Fruit fly (Drosophila melanogaster): ENCODE data around the gene CG2961.

CG2961 gene

DNA sequence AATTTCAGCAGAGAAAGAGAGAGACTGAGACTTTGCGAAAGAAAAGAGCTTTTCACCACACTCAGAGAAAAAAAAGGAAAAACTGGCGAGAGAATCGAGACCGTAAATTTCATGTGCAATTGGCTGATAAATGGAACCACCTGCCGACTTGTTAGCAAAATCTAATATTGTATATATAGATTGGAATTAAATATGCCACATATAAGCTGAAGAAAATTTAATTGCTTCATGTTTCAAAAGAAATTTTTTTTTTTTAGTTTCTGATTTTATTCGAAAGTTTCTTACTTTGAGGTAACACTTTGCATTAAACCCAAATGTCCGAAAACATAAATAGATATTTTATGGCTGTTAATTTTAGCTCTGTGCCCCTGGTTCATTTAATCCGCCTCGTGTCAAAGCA, 11.9 kb upstream of the CG2961 start:
- TF ChIP-seq Sin3A (optimal IDR thresholded peaks at IDR 0.05) = no peak
- no peak for TF ChIP-seq ttk (optimal IDR thresholded peaks at IDR 0.05)
- no peak for TF ChIP-seq psq (optimal IDR thresholded peaks at IDR 0.05)
- TF ChIP-seq h (optimal IDR thresholded peaks at IDR 0.05) = no peak

DNA sequence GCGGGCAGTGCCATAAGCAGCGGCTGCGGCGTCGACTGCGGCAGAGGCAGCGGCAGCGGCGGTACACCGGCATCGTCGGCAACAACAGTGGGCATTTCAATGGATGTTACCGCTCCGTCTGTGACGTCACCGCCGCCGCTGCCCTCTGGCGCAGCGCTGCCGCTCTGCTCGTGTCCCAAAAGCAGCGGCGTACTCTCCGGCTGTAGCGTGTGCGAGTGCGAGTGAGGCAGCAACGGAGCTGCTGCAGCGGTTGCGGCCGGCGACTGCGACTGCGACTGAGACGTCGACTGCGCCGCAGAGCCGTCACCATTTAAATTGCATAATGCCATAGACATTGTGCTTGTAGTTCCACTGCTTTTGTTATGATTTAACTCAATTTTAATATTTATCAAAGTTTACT, 10.7 kb upstream of the CG2961 start:
- no peak for TF ChIP-seq ttk (optimal IDR thresholded peaks at IDR 0.05)
- no peak for TF ChIP-seq Sin3A (optimal IDR thresholded peaks at IDR 0.05)
- no peak for TF ChIP-seq psq (optimal IDR thresholded peaks at IDR 0.05)
- no peak for TF ChIP-seq h (optimal IDR thresholded peaks at IDR 0.05)
- TF ChIP-seq Myc (optimal IDR thresholded peaks at IDR 0.05) = no peak
- no peak for TF ChIP-seq insv (optimal IDR thresholded peaks at IDR 0.05)

DNA sequence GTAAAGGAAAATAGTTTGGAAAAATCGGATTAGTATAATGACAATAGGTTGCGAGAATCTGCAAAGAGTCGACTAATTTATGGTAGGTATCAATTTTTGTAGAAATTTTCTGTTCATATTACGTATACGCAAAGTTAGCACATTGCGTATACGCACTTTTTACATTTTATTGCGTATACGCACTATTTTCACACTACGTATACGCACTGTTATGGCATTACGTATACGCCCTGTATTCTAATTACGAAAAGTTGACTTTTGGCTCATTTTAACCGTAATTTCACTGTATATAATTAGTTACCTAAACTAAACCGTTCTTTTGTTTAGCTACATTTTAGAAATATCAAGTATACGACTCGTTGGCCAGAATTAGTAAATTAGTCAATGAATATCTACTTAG, 10.0 kb upstream of the CG2961 start:
- TF ChIP-seq psq (optimal IDR thresholded peaks at IDR 0.05) (no peak), ttk (optimal IDR thresholded peaks at IDR 0.05) (no peak), Sin3A (optimal IDR thresholded peaks at IDR 0.05) (no peak), insv (optimal IDR thresholded peaks at IDR 0.05) (no peak), h (optimal IDR thresholded peaks at IDR 0.05) (no peak), Myc (optimal IDR thresholded peaks at IDR 0.05) (no peak)

- TF ChIP-seq Sin3A (optimal IDR thresholded peaks at IDR 0.05) (no peak), psq (optimal IDR thresholded peaks at IDR 0.05) (no peak), Myc (optimal IDR thresholded peaks at IDR 0.05) (no peak), ttk (optimal IDR thresholded peaks at IDR 0.05) (no peak), h (optimal IDR thresholded peaks at IDR 0.05) (no peak), insv (optimal IDR thresholded peaks at IDR 0.05) (no peak)
Observed at dm6 chrX:10241919-10242318, 9.0 kb upstream of the CG2961 start.

dm6 chrX:10234024-10234520, 1.2 kb upstream of the CG2961 start:
- TF ChIP-seq ttk (optimal IDR thresholded peaks at IDR 0.05) = no peak
- no peak for TF ChIP-seq h (optimal IDR thresholded peaks at IDR 0.05)

- TF ChIP-seq ttk (optimal IDR thresholded peaks at IDR 0.05) (no peak), Myc (optimal IDR thresholded peaks at IDR 0.05) (no peak), insv (optimal IDR thresholded peaks at IDR 0.05) (no peak), psq (optimal IDR thresholded peaks at IDR 0.05) (no peak), Sin3A (optimal IDR thresholded peaks at IDR 0.05) (no peak), h (optimal IDR thresholded peaks at IDR 0.05) (no peak)
Observed at dm6 chrX:10232497-10232896, 383 bp downstream of the CG2961 start.

DNA sequence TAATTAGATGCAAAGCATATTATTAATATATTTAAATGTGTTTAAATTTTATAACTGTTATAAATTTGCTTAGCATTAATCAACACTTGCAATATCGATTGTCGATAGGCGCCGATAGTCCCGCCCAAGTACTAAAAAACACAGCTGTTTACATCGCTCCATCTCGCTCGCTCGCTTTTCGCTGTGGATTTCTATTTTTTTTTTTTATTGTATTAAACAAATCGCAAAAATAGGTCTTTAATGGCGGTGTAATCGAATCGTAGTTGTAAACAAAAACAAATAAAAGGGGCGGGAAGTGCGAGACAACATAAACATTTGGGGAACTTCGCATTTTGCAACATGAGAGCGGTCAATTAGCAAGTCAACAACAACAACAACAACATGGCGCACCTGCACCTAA, 12.9 kb downstream of the CG2961 start, which contains the start of gene CG34408:
CG34408 (plus strand) TSS at position 156 of the 400 bp plus-strand sequence.
- no peak for TF ChIP-seq ttk (optimal IDR thresholded peaks at IDR 0.05)
- no peak for TF ChIP-seq Myc (optimal IDR thresholded peaks at IDR 0.05)
- no peak for TF ChIP-seq h (optimal IDR thresholded peaks at IDR 0.05)
- TF ChIP-seq insv (optimal IDR thresholded peaks at IDR 0.05) = no peak

dm6 chrX:10219039-10219438, 13.8 kb downstream of the CG2961 start, which contains the start of gene CG15308:
TSS of gene CG15308 (minus strand) at chrX:10219139.
- no peak for TF ChIP-seq psq (optimal IDR thresholded peaks at IDR 0.05)
- TF ChIP-seq h (optimal IDR thresholded peaks at IDR 0.05) = no peak
- no peak for TF ChIP-seq insv (optimal IDR thresholded peaks at IDR 0.05)
- no peak for TF ChIP-seq ttk (optimal IDR thresholded peaks at IDR 0.05)
- no peak for TF ChIP-seq Sin3A (optimal IDR thresholded peaks at IDR 0.05)
- no peak for TF ChIP-seq Myc (optimal IDR thresholded peaks at IDR 0.05)

DNA sequence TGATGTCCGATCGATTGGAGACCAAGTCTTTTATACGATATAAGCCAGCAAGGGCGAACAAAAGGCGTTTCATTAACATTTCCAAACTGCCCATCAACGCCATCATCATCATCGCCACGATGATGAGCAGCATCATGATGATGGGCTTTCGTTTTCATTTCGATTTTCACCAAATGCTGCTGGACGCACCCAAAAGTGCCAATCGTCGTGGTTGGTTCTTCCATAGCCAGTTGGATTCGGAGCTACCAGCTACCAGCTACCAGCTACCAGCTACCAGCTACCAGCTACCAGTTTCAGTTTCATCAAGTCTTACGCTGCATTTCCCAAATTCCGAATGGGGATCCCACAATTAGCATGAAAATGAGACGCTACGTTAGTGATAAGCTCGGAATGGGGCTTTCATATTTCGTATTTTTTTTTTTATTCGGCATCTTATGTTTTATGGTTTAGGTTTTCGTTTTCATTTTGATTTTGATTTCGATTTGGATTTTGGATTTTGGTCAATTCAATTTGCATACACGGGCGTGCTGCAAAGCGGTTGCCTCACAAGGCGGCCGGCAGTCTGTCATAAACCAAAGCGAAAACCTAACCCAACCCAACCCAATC, 16.1 kb downstream of the CG2961 start, which contains the start of gene CG2962:
CG2962 (minus strand) TSS at position 9 of the 606 bp plus-strand sequence.
- TF ChIP-seq h (optimal IDR thresholded peaks at IDR 0.05) = no peak
- TF ChIP-seq insv (optimal IDR thresholded peaks at IDR 0.05) = no peak
- no peak for TF ChIP-seq psq (optimal IDR thresholded peaks at IDR 0.05)
- no peak for TF ChIP-seq Sin3A (optimal IDR thresholded peaks at IDR 0.05)
- no peak for TF ChIP-seq Myc (optimal IDR thresholded peaks at IDR 0.05)
- no peak for TF ChIP-seq ttk (optimal IDR thresholded peaks at IDR 0.05)

DNA sequence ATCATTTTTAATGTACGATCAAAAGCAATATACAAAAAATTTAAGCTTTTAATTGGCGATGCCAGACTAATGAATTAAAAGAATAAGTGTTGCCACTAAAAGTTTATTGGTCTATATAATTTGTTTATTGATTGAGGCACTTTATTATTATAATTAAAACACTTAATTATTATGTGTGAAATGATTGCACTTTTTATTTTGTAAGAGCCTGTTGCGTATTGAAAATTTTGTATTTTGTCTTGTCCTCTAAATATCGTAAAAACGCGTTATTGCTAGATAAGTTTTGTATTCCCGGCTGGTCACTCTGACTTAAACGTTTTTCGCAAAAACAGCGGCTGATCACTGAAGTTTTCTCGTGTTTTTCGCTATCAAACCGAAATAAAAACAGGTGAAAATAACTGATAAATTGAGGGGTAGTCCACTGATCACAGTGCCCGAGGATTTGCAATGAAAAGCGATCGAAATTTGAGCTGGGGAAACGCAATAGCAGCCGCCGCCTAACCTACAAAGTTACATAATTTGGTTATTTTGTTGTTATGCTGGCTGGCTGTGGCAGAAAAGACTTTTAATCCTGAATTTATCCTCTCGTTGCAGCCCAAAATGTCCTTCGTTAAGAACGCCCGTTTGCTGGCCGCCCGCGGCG, 20.1 kb downstream of the CG2961 start, which contains the start of gene ATPsyndelta:
ATPsyndelta (plus strand) TSS at position 284 of the 643 bp plus-strand sequence.
- no peak for TF ChIP-seq psq (optimal IDR thresholded peaks at IDR 0.05)
- no peak for TF ChIP-seq h (optimal IDR thresholded peaks at IDR 0.05)
- TF ChIP-seq Sin3A (optimal IDR thresholded peaks at IDR 0.05) = no peak
- no peak for TF ChIP-seq insv (optimal IDR thresholded peaks at IDR 0.05)
- no peak for TF ChIP-seq ttk (optimal IDR thresholded peaks at IDR 0.05)
- no peak for TF ChIP-seq Myc (optimal IDR thresholded peaks at IDR 0.05)

dm6 chrX:10212118-10212517, 20.8 kb downstream of the CG2961 start, which contains the start of gene Ypel:
TSS of gene Ypel (minus strand) at chrX:10212374.
- TF ChIP-seq Myc (optimal IDR thresholded peaks at IDR 0.05) (no peak), psq (optimal IDR thresholded peaks at IDR 0.05) (no peak), Sin3A (optimal IDR thresholded peaks at IDR 0.05) (no peak), ttk (optimal IDR thresholded peaks at IDR 0.05) (no peak), insv (optimal IDR thresholded peaks at IDR 0.05) (no peak), h (optimal IDR thresholded peaks at IDR 0.05) (no peak)

- no peak for TF ChIP-seq Sin3A (optimal IDR thresholded peaks at IDR 0.05)
- TF ChIP-seq Myc (optimal IDR thresholded peaks at IDR 0.05) = no peak
- TF ChIP-seq h (optimal IDR thresholded peaks at IDR 0.05) = no peak
- no peak for TF ChIP-seq psq (optimal IDR thresholded peaks at IDR 0.05)
- no peak for TF ChIP-seq ttk (optimal IDR thresholded peaks at IDR 0.05)
- no peak for TF ChIP-seq insv (optimal IDR thresholded peaks at IDR 0.05)
Observed at dm6 chrX:10211128-10211914, 21.6 kb downstream of the CG2961 start.

Data from Kc167 (cell line).